Fruit fly (Drosophila melanogaster) whole organism, embryonic: ENCODE results near the gene ihog.

Source experiments
- Antp ChIP-seq: fragments of 200-800 bp; sonication (Bioruptor generic); optimal IDR thresholded peaks from 3 replicates; lab custom pipeline; 2016; ENCODE audit warnings: missing biosample characterization, missing genetic modification characterization
- Atf3 ChIP-seq: fragments of 200-800 bp; sonication (Bioruptor generic); optimal IDR thresholded peaks from 3 replicates; lab custom pipeline; 2016; ENCODE audit warnings: missing biosample characterization, missing genetic modification characterization
- Blimp-1 ChIP-seq: fragments of 200-800 bp; sonication (Bioruptor generic); optimal IDR thresholded peaks from 3 replicates; lab custom pipeline; 2018; ENCODE audit warnings: missing biosample characterization, missing genetic modification characterization, mild to moderate bottlenecking, moderate library complexity, missing genetic modification reagents
- CG10565 ChIP-seq: fragments of 200-800 bp; sonication (Bioruptor generic); optimal IDR thresholded peaks from 3 replicates; lab custom pipeline; 2016; ENCODE audit warnings: missing biosample characterization, mild to moderate bottlenecking, missing genetic modification characterization
- CG11696 ChIP-seq: fragments of 200-800 bp; sonication (Bioruptor generic); IDR thresholded peaks from 2 replicates; pipeline ENCODE4 v1.3.6; 2022; ENCODE audit warnings: missing biosample characterization, missing genetic modification characterization
- CG13296 ChIP-seq: fragments of 200-800 bp; sonication (Bioruptor generic); optimal IDR thresholded peaks from 3 replicates; lab custom pipeline; 2018; ENCODE audit warnings: missing biosample characterization, mild to moderate bottlenecking, missing genetic modification characterization
- CG13424 ChIP-seq: fragments of 200-800 bp; sonication (Bioruptor generic); optimal IDR thresholded peaks from 2 replicates; lab custom pipeline; 2019; ENCODE audit warnings: missing biosample characterization, mild to moderate bottlenecking, missing genetic modification characterization, moderate library complexity
- CG14441 ChIP-seq: fragments of 200-800 bp; sonication (Bioruptor generic); IDR thresholded peaks from 2 replicates; pipeline ENCODE4 v1.3.6; 2022; ENCODE audit warnings: missing biosample characterization, missing genetic modification characterization
- CG1602 ChIP-seq: fragments of 200-800 bp; sonication (Bioruptor generic); optimal IDR thresholded peaks from 3 replicates; lab custom pipeline; 2016; ENCODE audit warnings: missing biosample characterization, missing genetic modification characterization
- CG16815 ChIP-seq: fragments of 200-800 bp; sonication (Bioruptor generic); optimal IDR thresholded peaks from 3 replicates; lab custom pipeline; 2017; ENCODE audit warnings: missing biosample characterization, mild to moderate bottlenecking, missing genetic modification characterization
- CG1792 ChIP-seq: fragments of 200-800 bp; sonication (Bioruptor generic); optimal IDR thresholded peaks from 2 replicates; lab custom pipeline; 2016; ENCODE audit warnings: missing biosample characterization, missing genetic modification characterization
- CG18476 ChIP-seq: fragments of 200-800 bp; sonication (Bioruptor generic); optimal IDR thresholded peaks from 2 replicates; lab custom pipeline; 2016; ENCODE audit warnings: missing biosample characterization, mild to moderate bottlenecking, missing genetic modification characterization
- CG31388 ChIP-seq: fragments of 200-800 bp; sonication (Bioruptor generic); optimal IDR thresholded peaks from 2 replicates; lab custom pipeline; 2016; ENCODE audit warnings: missing biosample characterization, missing genetic modification characterization
- CG33557 ChIP-seq: fragments of 200-800 bp; sonication (Bioruptor generic); optimal IDR thresholded peaks from 2 replicates; lab custom pipeline; 2019; ENCODE audit warnings: missing biosample characterization, mild to moderate bottlenecking, missing genetic modification characterization, moderate library complexity
- CG34224 ChIP-seq: fragments of 200-800 bp; sonication (Bioruptor generic); IDR thresholded peaks from 3 replicates; pipeline ENCODE4 v1.3.6; 2022; ENCODE audit warnings: missing biosample characterization, missing genetic modification characterization; ENCODE audit not compliant: partially characterized antibody
- CG3847 ChIP-seq: fragments of 200-800 bp; sonication (Bioruptor generic); IDR thresholded peaks from 2 replicates; pipeline ENCODE4 v1.3.6; 2022; ENCODE audit warnings: missing biosample characterization, missing genetic modification characterization
- CG4360 ChIP-seq: fragments of 200-800 bp; sonication (Bioruptor generic); IDR thresholded peaks from 2 replicates; pipeline ENCODE4 v1.3.6; 2022; ENCODE audit warnings: missing biosample characterization, missing genetic modification characterization
- CG4404 ChIP-seq: fragments of 200-800 bp; sonication (Bioruptor generic); IDR thresholded peaks from 2 replicates; pipeline ENCODE4 v1.3.6; 2022; ENCODE audit warnings: missing biosample characterization, missing genetic modification characterization
- CG4854 ChIP-seq: fragments of 200-800 bp; sonication (Bioruptor generic); optimal IDR thresholded peaks from 2 replicates; lab custom pipeline; 2016; ENCODE audit warnings: missing biosample characterization, missing genetic modification characterization, inconsistent platforms
- CG6689 ChIP-seq: fragments of 200-800 bp; sonication (Bioruptor generic); IDR thresholded peaks from 2 replicates; pipeline ENCODE4 v1.3.6; 2022; ENCODE audit warnings: missing biosample characterization, missing genetic modification characterization
- CG7556 ChIP-seq: fragments of 200-800 bp; sonication (Bioruptor generic); optimal IDR thresholded peaks from 2 replicates; lab custom pipeline; 2017; ENCODE audit warnings: missing biosample characterization, mild to moderate bottlenecking, missing genetic modification characterization
- CG8388 ChIP-seq: fragments of 200-800 bp; sonication (Bioruptor generic); optimal IDR thresholded peaks from 2 replicates; lab custom pipeline; 2019; ENCODE audit warnings: missing biosample characterization, mild to moderate bottlenecking, missing genetic modification characterization, moderate library complexity
- CG8765 ChIP-seq: fragments of 200-800 bp; sonication (Bioruptor generic); IDR thresholded peaks from 2 replicates; pipeline ENCODE4 v1.3.6; 2022; ENCODE audit warnings: missing biosample characterization, missing genetic modification characterization
- Chrac-16 ChIP-seq: fragments of 200-800 bp; sonication (Bioruptor generic); optimal IDR thresholded peaks from 3 replicates; lab custom pipeline; 2016; ENCODE audit warnings: missing biosample characterization, missing genetic modification characterization
- Dip2 ChIP-seq: fragments of 200-800 bp; sonication (Bioruptor generic); IDR thresholded peaks from 2 replicates; pipeline ENCODE4 v1.3.6; 2022; ENCODE audit warnings: missing biosample characterization, missing genetic modification characterization
- Dll ChIP-seq: fragments of 200-800 bp; sonication (Bioruptor generic); IDR thresholded peaks from 4 replicates; pipeline ENCODE4 v1.3.6; 2022; ENCODE audit warnings: missing biosample characterization, missing genetic modification characterization; ENCODE audit not compliant: partially characterized antibody
- Drgx ChIP-seq: fragments of 200-800 bp; sonication (Bioruptor generic); IDR thresholded peaks from 2 replicates; pipeline ENCODE4 v1.3.6; 2022; ENCODE audit warnings: missing biosample characterization, missing genetic modification characterization
- Hmr ChIP-seq: fragments of 200-800 bp; sonication (Bioruptor generic); optimal IDR thresholded peaks from 3 replicates; lab custom pipeline; 2017; ENCODE audit warnings: mild to moderate bottlenecking, missing biosample characterization, missing genetic modification reagents, missing genetic modification characterization
- Max ChIP-seq: fragments of 200-800 bp; sonication (Bioruptor generic); optimal IDR thresholded peaks from 2 replicates; lab custom pipeline; 2016; ENCODE audit warnings: missing biosample characterization, mild to moderate bottlenecking, missing genetic modification characterization
- NFAT ChIP-seq: fragments of 200-800 bp; sonication (Bioruptor generic); IDR thresholded peaks from 2 replicates; pipeline ENCODE4 v1.3.6; 2022; ENCODE audit warnings: missing biosample characterization, missing genetic modification characterization
- Nf-YA ChIP-seq: fragments of 200-800 bp; sonication (Bioruptor generic); IDR thresholded peaks from 2 replicates; pipeline ENCODE4 v1.3.6; 2022; ENCODE audit warnings: missing biosample characterization, missing genetic modification characterization
- Sry-δ ChIP-seq: fragments of 200-800 bp; sonication (Bioruptor generic); optimal IDR thresholded peaks from 2 replicates; lab custom pipeline; 2016; ENCODE audit warnings: missing biosample characterization, missing genetic modification characterization
- croc ChIP-seq: fragments of 200-800 bp; sonication (Bioruptor generic); conservative IDR thresholded peaks from 3 replicates; pipeline ENCODE4 v1.3.6; 2022; ENCODE audit warnings: missing biosample characterization, missing genetic modification characterization
- crp ChIP-seq, 2 experiments: fragments of 200-800 bp; sonication (Bioruptor generic); optimal IDR thresholded peaks; 2 replicates in 1 of 2; 3 replicates in 1 of 2; lab custom pipeline; 2017; ENCODE audit warnings: missing biosample characterization in 2 of 2, missing genetic modification characterization in 2 of 2, mild to moderate bottlenecking in 1 of 2, moderate library complexity in 1 of 2
- dan ChIP-seq: fragments of 200-800 bp; sonication (Bioruptor generic); IDR thresholded peaks from 2 replicates; pipeline ENCODE4 v1.3.6; 2022; ENCODE audit warnings: missing biosample characterization, missing genetic modification characterization
- ewg ChIP-seq: fragments of 200-800 bp; sonication (Bioruptor generic); optimal IDR thresholded peaks from 3 replicates; lab custom pipeline; 2017; ENCODE audit warnings: mild to moderate bottlenecking, missing biosample characterization, missing genetic modification reagents, missing genetic modification characterization
- fd96Cb ChIP-seq: fragments of 200-800 bp; sonication (Bioruptor generic); optimal IDR thresholded peaks from 2 replicates; lab custom pipeline; 2018; ENCODE audit warnings: missing biosample characterization, mild to moderate bottlenecking, missing genetic modification characterization, moderate library complexity
- gcm2 ChIP-seq: fragments of 200-800 bp; sonication (Bioruptor generic); optimal IDR thresholded peaks from 2 replicates; lab custom pipeline; 2016; ENCODE audit warnings: missing biosample characterization, missing genetic modification characterization
- grn ChIP-seq: fragments of 200-800 bp; sonication (Bioruptor generic); optimal IDR thresholded peaks from 3 replicates; lab custom pipeline; 2017; ENCODE audit warnings: missing biosample characterization, missing genetic modification characterization
- h ChIP-seq: fragments of >200 bp; optimal IDR thresholded peaks from 2 replicates; lab custom pipeline; 2017
- hth ChIP-seq: fragments of >200 bp; optimal IDR thresholded peaks from 2 replicates; lab custom pipeline; 2017; ENCODE audit warnings: inconsistent platforms
- insv ChIP-seq, 2 experiments: fragments of 200-800 bp; sonication (Bioruptor generic); optimal IDR thresholded peaks; 3 replicates each; lab custom pipeline; 2016 to 2018; ENCODE audit warnings: missing biosample characterization in 2 of 2, missing genetic modification characterization in 2 of 2
- kay ChIP-seq: fragments of 200-800 bp; sonication (Bioruptor generic); optimal IDR thresholded peaks from 2 replicates; lab custom pipeline; 2016; ENCODE audit warnings: missing biosample characterization, missing genetic modification characterization
- ken ChIP-seq: fragments of 200-800 bp; sonication (Bioruptor generic); IDR thresholded peaks from 3 replicates; pipeline ENCODE4 v1.3.6; 2022; ENCODE audit warnings: missing biosample characterization, missing genetic modification characterization
- kni ChIP-seq: fragments of 200-800 bp; sonication (Bioruptor generic); optimal IDR thresholded peaks from 3 replicates; lab custom pipeline; 2017; ENCODE audit warnings: mild to moderate bottlenecking, missing biosample characterization, missing genetic modification reagents, missing genetic modification characterization
- ranshi ChIP-seq: fragments of 200-800 bp; sonication (Bioruptor generic); IDR thresholded peaks from 2 replicates; pipeline ENCODE4 v1.3.6; 2022; ENCODE audit warnings: missing biosample characterization, missing genetic modification characterization
- repo ChIP-seq: fragments of 200-800 bp; sonication (Bioruptor generic); optimal IDR thresholded peaks from 2 replicates; lab custom pipeline; 2016; ENCODE audit warnings: missing biosample characterization, missing genetic modification characterization
- slbo ChIP-seq: fragments of 200-800 bp; sonication (Bioruptor generic); IDR thresholded peaks from 2 replicates; pipeline ENCODE4 v1.3.6; 2022; ENCODE audit warnings: missing biosample characterization, missing genetic modification characterization
- tll ChIP-seq, 2 experiments: fragments of 200-800 bp in 1 of 2; fragments of >200 bp in 1 of 2; sonication (Bioruptor generic) in 1 of 2; optimal IDR thresholded peaks; 2 replicates each; lab custom pipeline; 2017 to 2019; ENCODE audit warnings: missing biosample characterization in 2 of 2, missing genetic modification characterization in 2 of 2, mild to moderate bottlenecking in 1 of 2, moderate library complexity in 1 of 2
- vnd ChIP-seq: fragments of 200-800 bp; sonication (Bioruptor generic); IDR thresholded peaks from 3 replicates; pipeline ENCODE4 v1.3.6; 2022; ENCODE audit warnings: missing biosample characterization, missing genetic modification characterization; ENCODE audit not compliant: partially characterized antibody
- zen2 ChIP-seq: fragments of 200-800 bp; sonication (Bioruptor generic); IDR thresholded peaks from 3 replicates; pipeline ENCODE4 v1.3.6; 2022; ENCODE audit warnings: missing biosample characterization, missing genetic modification characterization; ENCODE audit not compliant: partially characterized antibody

ihog gene

dm6 chr2L:6956725-6957124 lies 8.1 kb upstream of the ihog start, which contains the start of the genes CG13775 and CG3430 (continued):
- no peak for TF ChIP-seq kni (GFP tag; lab: Kevin White, UChicago)
- TF ChIP-seq Dll, result peak; percentile 69
- no peak for TF ChIP-seq h (lab: Kevin White, UChicago)
- no peak for TF ChIP-seq Drgx (GFP tag; lab: Robert Waterston, UW)
- peak; percentile 10 for TF ChIP-seq CG33557 (GFP tag; lab: Kevin White, UChicago)
- TF ChIP-seq CG13424 (tag; lab: Kevin White, UChicago), result peak; percentile 10
- TF ChIP-seq fd96Cb (tag; lab: Kevin White, UChicago), result no peak
- no peak for TF ChIP-seq Dip2
- no peak for TF ChIP-seq CG7556
- TF ChIP-seq kay (GFP tag; lab: Kevin White, UChicago), result no peak
- no peak for TF ChIP-seq CG4404 (GFP tag; lab: Robert Waterston, UW)
- TF ChIP-seq CG8388, result no peak
- peak; percentile 40; the same call in 1 of the 3 replicates for TF ChIP-seq zen2
- no peak for TF ChIP-seq ranshi (GFP tag; lab: Robert Waterston, UW)
- no peak for TF ChIP-seq dan (GFP tag; lab: Robert Waterston, UW)
- no peak for TF ChIP-seq Max (GFP tag; lab: Kevin White, UChicago)
- peak; percentile 67 for TF ChIP-seq slbo (GFP tag; lab: Robert Waterston, UW)
- TF ChIP-seq CG3847 (GFP tag; lab: Robert Waterston, UW), result peak; percentile 24; the same call in 1 of the 2 replicates
- no peak for TF ChIP-seq hth
- TF ChIP-seq vnd (GFP tag; lab: Robert Waterston, UW), result peak; percentile 31; the same call in 1 of the 3 replicates
- TF ChIP-seq CG34224 (GFP tag; lab: Robert Waterston, UW), result peak; percentile 71
- no peak for TF ChIP-seq CG16815 (GFP tag; lab: Kevin White, UChicago)
- peak; percentile 28 to 84 for TF ChIP-seq crp (GFP tag; optimal IDR thresholded peaks at IDR 0.05; lab: Kevin White, UChicago)
- no peak for TF ChIP-seq CG1792 (GFP tag; lab: Kevin White, UChicago)
- no peak for TF ChIP-seq CG13296 (GFP tag; lab: Kevin White, UChicago)
- TF ChIP-seq Chrac-16 (GFP tag; lab: Kevin White, UChicago), result peak; percentile 29
- TF ChIP-seq CG1602 (GFP tag; lab: Kevin White, UChicago), result no peak
- no peak for TF ChIP-seq CG4360 (GFP tag; lab: Robert Waterston, UW)
- TF ChIP-seq Sry-δ, result peak; percentile 93
- no peak for TF ChIP-seq CG6689 (GFP tag; lab: Robert Waterston, UW)
- TF ChIP-seq grn (GFP tag; lab: Kevin White, UChicago), result no peak
- TF ChIP-seq insv (GFP tag; optimal IDR thresholded peaks at IDR 0.05; lab: Kevin White, UChicago), result peak in 1 of 2 experiments; percentile 7
- TF ChIP-seq ewg, result no peak
- TF ChIP-seq CG4854 (GFP tag; lab: Kevin White, UChicago), result no peak
- peak; percentile 62 for TF ChIP-seq Antp (GFP tag; lab: Kevin White, UChicago)
- peak; percentile 28 for TF ChIP-seq repo
- TF ChIP-seq CG10565 (GFP tag; lab: Kevin White, UChicago), result no peak
- TF ChIP-seq CG14441 (GFP tag; lab: Robert Waterston, UW), result no peak
- no peak for TF ChIP-seq Nf-YA (GFP tag; lab: Robert Waterston, UW)
- TF ChIP-seq ken (GFP tag; lab: Robert Waterston, UW), result 0 out of 3 replicates have a peak, but pooled peaks have one; percentile 32
- TF ChIP-seq CG31388 (GFP tag; lab: Kevin White, UChicago), result no peak
- TF ChIP-seq CG11696 (GFP tag; lab: Robert Waterston, UW), result no peak
- TF ChIP-seq CG18476 (GFP tag; lab: Kevin White, UChicago), result no peak
- TF ChIP-seq NFAT (GFP tag; lab: Robert Waterston, UW), result peak; percentile 15; the same call in 1 of the 2 replicates
- no peak for TF ChIP-seq CG8765 (GFP tag; lab: Robert Waterston, UW)
- TF ChIP-seq tll (GFP tag; optimal IDR thresholded peaks at IDR 0.05; lab: Kevin White, UChicago), result no peak
- TF ChIP-seq Atf3 (GFP tag; lab: Kevin White, UChicago), result no peak
- TF ChIP-seq Blimp-1 (GFP tag; lab: Kevin White, UChicago), result no peak
- TF ChIP-seq croc, result no peak
- TF ChIP-seq Hmr, result no peak
- TF ChIP-seq gcm2 (GFP tag; lab: Kevin White, UChicago), result no peak
